Fruit fly (Drosophila melanogaster): ENCODE data around the gene MED1.

MED1 gene

dm6 chr3L:21604265-21604664 is 30.0 kb downstream of the MED1 start (continued):
- TF ChIP-seq Hr39 (optimal IDR thresholded peaks at IDR 0.05), result no peak
- no peak for TF ChIP-seq nerfin-2 (GFP tag; IDR thresholded peaks at IDR 0.05; ENCODE audit: partially characterized antibody)
- peak; percentile 4 for TF ChIP-seq tx (GFP tag; optimal IDR thresholded peaks at IDR 0.05)
- peak; percentile 62 for TF ChIP-seq bab2 (GFP tag; optimal IDR thresholded peaks at IDR 0.05)
- TF ChIP-seq E2f1 (GFP tag; IDR thresholded peaks at IDR 0.05), result peak; percentile 67; the same call in 1 of the 2 replicates
- peak; percentile 1 for TF ChIP-seq gfzf (GFP tag; optimal IDR thresholded peaks at IDR 0.05)
- TF ChIP-seq psq (GFP tag; optimal IDR thresholded peaks at IDR 0.05), result peak; percentile 27
- TF ChIP-seq zfh2 (GFP tag; optimal IDR thresholded peaks at IDR 0.05), result peak; percentile 19
- peak; percentile 16 for TF ChIP-seq Max (GFP tag; optimal IDR thresholded peaks at IDR 0.05)
- TF ChIP-seq repo (GFP tag; optimal IDR thresholded peaks at IDR 0.05), result peak; percentile 46
- TF ChIP-seq ems (GFP tag; optimal IDR thresholded peaks at IDR 0.05), result peak; percentile 18
- TF ChIP-seq CG2889 (GFP tag; IDR thresholded peaks at IDR 0.05), result 0 out of 3 replicates have a peak, but pooled peaks have one; percentile 12
- TF ChIP-seq ham (GFP tag; IDR thresholded peaks at IDR 0.05), result 0 out of 2 replicates have a peak, but pooled peaks have one; percentile 23
- TF ChIP-seq CG9876 (GFP tag; optimal IDR thresholded peaks at IDR 0.05), result peak; percentile 75
- peak; percentile 63 for TF ChIP-seq CG1602 (GFP tag; optimal IDR thresholded peaks at IDR 0.05)
- TF ChIP-seq dm (GFP tag; optimal IDR thresholded peaks at IDR 0.05), result peak; percentile 31
- TF ChIP-seq CG34224 (GFP tag; IDR thresholded peaks at IDR 0.05; ENCODE audit: partially characterized antibody), result no peak
- TF ChIP-seq sqz (GFP tag; optimal IDR thresholded peaks at IDR 0.05), result peak; percentile 66
- TF ChIP-seq vnd (GFP tag; IDR thresholded peaks at IDR 0.05; ENCODE audit: partially characterized antibody), result 0 out of 3 replicates have a peak, but pooled peaks have one; percentile 48
- TF ChIP-seq CG2199 (GFP tag; IDR thresholded peaks at IDR 0.05), result peak; percentile 98
- TF ChIP-seq CG3847 (GFP tag; IDR thresholded peaks at IDR 0.05), result peak; percentile 54
- peak; percentile 84 for TF ChIP-seq Xbp1 (GFP tag; optimal IDR thresholded peaks at IDR 0.05)
- TF ChIP-seq CG12236 (GFP tag; optimal IDR thresholded peaks at IDR 0.05), result peak; percentile 2
- peak; percentile 71; the same call in 1 of the 2 replicates for TF ChIP-seq vvl (GFP tag; IDR thresholded peaks at IDR 0.05)
- no peak for TF ChIP-seq br (optimal IDR thresholded peaks at IDR 0.05)
- TF ChIP-seq pnt (GFP tag; optimal IDR thresholded peaks at IDR 0.05), result peak; percentile 75
- 0 out of 2 replicates have a peak, but pooled peaks have one; percentile 26 for TF ChIP-seq H2.0 (GFP tag; IDR thresholded peaks at IDR 0.05)
- TF ChIP-seq Ets97D (GFP tag; optimal IDR thresholded peaks at IDR 0.05), result peak; percentile 31
- peak; percentile 46 for TF ChIP-seq CG4617 (GFP tag; optimal IDR thresholded peaks at IDR 0.05; ENCODE audit: borderline replicate concordance)
- no peak for TF ChIP-seq CG6689 (GFP tag; IDR thresholded peaks at IDR 0.05)
- TF ChIP-seq z (GFP tag; IDR thresholded peaks at IDR 0.05), result no peak
- no peak for TF ChIP-seq BtbVII (GFP tag; optimal IDR thresholded peaks at IDR 0.05)

DNA sequence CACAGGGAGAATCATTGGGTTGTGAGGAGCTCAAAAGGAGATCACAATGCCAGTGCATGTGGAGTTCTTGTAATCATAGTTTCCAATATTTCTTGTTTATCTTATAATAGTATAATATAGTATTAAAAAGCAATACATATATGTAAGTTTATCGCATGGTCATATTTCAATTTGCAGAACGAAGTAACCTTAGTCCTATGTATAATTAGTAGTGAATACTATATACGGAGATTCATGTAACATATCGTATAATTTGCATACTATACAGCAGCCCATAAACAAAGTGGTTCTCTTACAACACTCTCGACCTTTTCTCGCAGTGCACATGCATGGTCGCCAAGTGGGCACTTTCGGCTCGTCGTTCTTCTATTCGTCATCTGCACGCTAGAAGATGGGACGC is 32.0 kb downstream of the MED1 start:
- no peak for TF ChIP-seq CG12942 (GFP tag; optimal IDR thresholded peaks at IDR 0.05)
- TF ChIP-seq bsh (GFP tag; optimal IDR thresholded peaks at IDR 0.05), result peak in 1 of 2 experiments; percentile 16

DNA sequence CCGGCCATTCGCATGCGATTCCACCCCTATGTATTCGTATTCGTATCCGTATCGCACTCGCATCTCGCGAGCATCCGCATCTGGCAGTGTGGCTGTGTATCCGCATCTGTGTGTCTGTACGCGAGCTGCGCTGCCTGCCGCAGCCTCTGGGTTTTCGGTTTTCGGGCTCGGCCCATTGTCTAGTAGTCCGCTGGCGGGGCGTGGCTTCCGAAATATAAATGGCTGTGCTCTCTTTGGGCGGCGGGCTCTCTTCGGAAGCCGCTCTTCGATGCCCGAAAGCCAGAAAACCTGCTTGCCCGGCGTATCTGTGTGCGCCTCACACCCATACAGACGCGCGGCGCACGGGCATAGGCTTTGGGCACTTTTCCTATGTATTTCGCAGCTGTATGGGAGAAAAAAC is 35.9 kb downstream of the MED1 start:
- peak; percentile 28; the same call in 1 of the 2 replicates for TF ChIP-seq unc-4 (GFP tag; IDR thresholded peaks at IDR 0.05; ENCODE audit: partially characterized antibody)
- peak; percentile 20; the same call in 1 of the 2 replicates for TF ChIP-seq peb (GFP tag; IDR thresholded peaks at IDR 0.05)
- peak; percentile 27; the same call in 1 of the 2 replicates for TF ChIP-seq hbn (GFP tag; IDR thresholded peaks at IDR 0.05; ENCODE audit: partially characterized antibody)
- TF ChIP-seq yki (optimal IDR thresholded peaks at IDR 0.05), result peak; percentile 35
- peak; percentile 92 for TF ChIP-seq Deaf1 (tag; optimal IDR thresholded peaks at IDR 0.05)
- peak; percentile 97 for TF ChIP-seq Nf-YC (tag; optimal IDR thresholded peaks at IDR 0.05)
- TF ChIP-seq Jarid2 (GFP tag; optimal IDR thresholded peaks at IDR 0.05), result peak; percentile 38
- TF ChIP-seq chinmo (GFP tag; IDR thresholded peaks at IDR 0.05; ENCODE audit: partially characterized antibody), result 0 out of 4 replicates have a peak, but pooled peaks have one; percentile 45
- TF ChIP-seq Nf-YB (GFP tag; optimal IDR thresholded peaks at IDR 0.05), result peak; percentile 96
- TF ChIP-seq Nf-YA (GFP tag; IDR thresholded peaks at IDR 0.05), result 0 out of 2 replicates have a peak, but pooled peaks have one; percentile 5
- TF ChIP-seq Adf1 (GFP tag; IDR thresholded peaks at IDR 0.05), result peak; percentile 86
- 0 out of 3 replicates have a peak, but pooled peaks have one; percentile 15 for TF ChIP-seq row (GFP tag; IDR thresholded peaks at IDR 0.05)
- peak in 1 of 2 experiments; percentile 25 for TF ChIP-seq Dfd (GFP tag; optimal IDR thresholded peaks at IDR 0.05)
- TF ChIP-seq slbo (GFP tag; IDR thresholded peaks at IDR 0.05), result no peak
- peak; percentile 38; the same call in 2 of the 3 replicates for TF ChIP-seq zen2 (GFP tag; IDR thresholded peaks at IDR 0.05; ENCODE audit: partially characterized antibody)
- no peak for TF ChIP-seq BEAF-32 (GFP tag; optimal IDR thresholded peaks at IDR 0.05)
- TF ChIP-seq CG13775 (GFP tag; optimal IDR thresholded peaks at IDR 0.05), result peak; percentile 51
